Worm (Caenorhabditis elegans): ENCODE measurements around the gene Y54F10BM.9.
"Not testable (repeated sequence)": the region's sequence is repeated elsewhere in the genome, so short reads cannot be mapped to it uniquely, and the experiment has no call there.

Y54F10BM.9 gene

DNA sequence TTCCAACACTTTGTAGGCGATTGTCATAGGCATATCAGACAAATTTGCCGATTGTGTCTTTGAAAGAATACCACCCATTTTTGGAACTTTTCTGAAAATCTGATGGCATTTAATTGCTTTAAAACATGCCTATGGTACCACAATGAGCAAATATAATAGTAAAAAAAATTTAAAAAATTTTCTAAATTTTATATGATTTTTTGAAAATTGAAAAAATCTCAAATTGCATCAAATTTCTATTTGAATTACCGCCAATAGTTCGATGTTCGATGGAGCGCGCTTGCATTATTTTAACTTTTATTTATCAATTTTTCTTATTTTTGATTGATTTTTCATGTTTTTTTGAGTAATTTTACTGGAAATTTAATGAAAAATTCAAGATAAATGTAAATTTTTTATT, 43.4 kb downstream of the Y54F10BM.9 start, which contains the start of gene fbxa-42:
TSS of gene fbxa-42 (minus strand) at position 101 of the 400 bp plus-strand sequence.
- not testable (repeated sequence) for TF ChIP-seq W03F9.2, dao-5, him-1 (tag; optimal IDR thresholded peaks at IDR 0.05)

DNA sequence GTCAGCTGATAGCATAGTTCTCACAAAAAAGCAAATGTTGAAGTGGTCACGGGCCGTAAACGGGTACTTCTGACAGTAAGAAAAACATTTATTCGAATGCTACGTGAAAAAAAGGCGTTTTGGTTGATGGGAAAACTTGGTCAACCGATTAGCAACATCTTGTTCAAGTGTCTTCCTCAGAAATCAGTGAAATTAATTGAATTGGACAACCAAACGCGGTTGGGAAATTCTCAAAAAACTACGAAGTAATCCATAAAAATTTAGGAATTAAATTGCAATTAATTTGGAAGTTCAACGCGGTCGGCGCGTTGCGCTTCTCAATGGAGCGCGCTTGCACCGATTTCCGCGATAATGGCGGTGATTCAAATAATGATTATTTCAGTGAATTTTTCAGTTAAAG, 45.4 kb downstream of the Y54F10BM.9 start:
- TF ChIP-seq W03F9.2 (tag; optimal IDR thresholded peaks at IDR 0.05) = no peak
- no peak for TF ChIP-seq him-1 (tag; optimal IDR thresholded peaks at IDR 0.05)
- TF ChIP-seq dao-5 (tag; optimal IDR thresholded peaks at IDR 0.05) = no peak

DNA sequence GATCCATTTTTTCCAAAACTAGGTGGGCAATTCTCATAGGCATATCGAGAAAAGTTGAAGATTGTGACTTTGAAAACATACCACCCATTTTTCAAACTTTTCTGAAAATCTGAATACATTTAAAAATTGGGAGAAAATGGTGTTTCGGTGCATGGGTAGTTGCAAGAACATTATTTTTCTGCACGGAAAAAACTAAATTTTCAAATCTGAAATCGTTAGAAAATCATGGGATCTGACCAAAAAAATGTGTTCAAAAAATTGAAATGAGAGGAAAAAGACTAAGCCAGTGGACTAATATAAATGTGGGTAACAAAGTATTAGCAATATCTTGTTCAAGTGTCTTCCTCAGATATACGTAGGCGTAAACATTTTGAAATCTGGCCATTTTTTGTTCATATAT, 45.9 kb downstream of the Y54F10BM.9 start, which contains the start of gene fbxa-43:
TSS of gene fbxa-43 (minus strand) at position 101 of the 400 bp plus-strand sequence.
- TF ChIP-seq him-1 (tag; optimal IDR thresholded peaks at IDR 0.05) (no peak), W03F9.2 (tag; optimal IDR thresholded peaks at IDR 0.05) (no peak), dao-5 (tag; optimal IDR thresholded peaks at IDR 0.05) (no peak)

ce11 chrIII:2255522-2255921, 49.2 kb downstream of the Y54F10BM.9 start, which contains the start of gene fbxa-71:
Gene fbxa-71 (plus strand): TSS chrIII:2255822.
- TF ChIP-seq W03F9.2 (tag; optimal IDR thresholded peaks at IDR 0.05) = no peak
- TF ChIP-seq dao-5 (tag; optimal IDR thresholded peaks at IDR 0.05) = no peak
- TF ChIP-seq him-1 (tag; optimal IDR thresholded peaks at IDR 0.05) = no peak

- no peak for TF ChIP-seq W03F9.2 (tag; optimal IDR thresholded peaks at IDR 0.05)
- no peak for TF ChIP-seq dao-5 (tag; optimal IDR thresholded peaks at IDR 0.05)
- TF ChIP-seq him-1 (tag; optimal IDR thresholded peaks at IDR 0.05) = no peak
Measured at ce11 chrIII:2253027-2253499, 51.7 kb downstream of the Y54F10BM.9 start, which contains the start of gene fbxa-73. Gene fbxa-73 (plus strand): TSS chrIII:2253449.

DNA sequence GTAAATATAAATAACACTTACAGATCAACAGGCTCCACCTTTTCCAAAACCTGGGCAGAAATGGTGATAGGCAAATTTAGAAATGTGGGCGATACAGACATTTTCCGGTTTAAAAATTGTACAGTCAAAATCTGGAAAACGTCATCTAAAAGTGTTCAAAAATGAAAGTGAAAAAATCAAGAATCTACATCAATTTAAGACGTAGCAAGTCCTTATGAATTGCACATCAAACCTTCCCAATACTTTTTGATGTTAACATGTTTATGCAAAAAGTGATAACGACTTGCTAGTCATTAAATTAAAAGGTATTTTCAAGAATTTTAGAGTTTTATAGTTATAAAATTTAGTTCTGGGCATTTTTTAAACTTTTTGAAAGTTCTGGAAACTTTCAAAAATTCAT, 53.4 kb downstream of the Y54F10BM.9 start, which contains the start of gene fbxa-7:
TSS of gene fbxa-7 (minus strand) at position 101 of the 400 bp plus-strand sequence.
- TF ChIP-seq dao-5 (tag; optimal IDR thresholded peaks at IDR 0.05) (no peak), W03F9.2 (tag; optimal IDR thresholded peaks at IDR 0.05) (no peak)

DNA sequence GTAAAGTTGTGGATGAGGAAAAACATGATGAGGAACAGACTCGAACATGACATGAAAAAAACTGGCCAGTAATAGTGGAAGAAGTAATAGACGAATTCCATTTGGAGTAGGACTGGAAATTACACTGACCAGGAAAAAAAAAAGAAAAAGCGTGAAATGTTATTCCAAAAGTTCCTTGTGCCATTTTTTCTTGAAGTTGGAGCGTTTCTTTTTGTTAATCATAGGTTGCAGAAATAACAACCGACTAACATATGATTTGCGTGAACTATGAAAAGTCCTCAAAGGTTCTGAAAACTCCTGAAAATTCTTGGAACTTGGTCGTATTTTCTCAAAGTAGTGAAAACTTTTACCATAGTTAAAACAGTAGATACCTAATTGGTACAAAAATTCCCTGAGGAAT, 59.0 kb downstream of the Y54F10BM.9 start, which contains the start of gene srd-67:
TSS of gene srd-67 (minus strand) at position 101 of the 400 bp plus-strand sequence.
- TF ChIP-seq dao-5 (tag; optimal IDR thresholded peaks at IDR 0.05) = no peak
- no peak for TF ChIP-seq W03F9.2 (tag; optimal IDR thresholded peaks at IDR 0.05)
- TF ChIP-seq him-1 (tag; optimal IDR thresholded peaks at IDR 0.05) = no peak
